Fruit fly (Drosophila melanogaster) whole organism, adult: ENCODE results near the gene CG9733.

Experiments
- CG11617 ChIP-seq: fragments of 200-800 bp; sonication (Bioruptor generic); optimal IDR thresholded peaks from 2 replicates; lab custom pipeline; 2017; ENCODE audit warnings: mild to moderate bottlenecking, missing biosample characterization, missing genetic modification reagents, missing genetic modification characterization
- CG12768 ChIP-seq: fragments of 200-800 bp; sonication (Bioruptor generic); optimal IDR thresholded peaks from 2 replicates; lab custom pipeline; 2017; ENCODE audit warnings: missing biosample characterization, missing genetic modification characterization, mild to moderate bottlenecking, moderate library complexity, missing genetic modification reagents
- CG14711 ChIP-seq: fragments of 200-800 bp; sonication (Bioruptor generic); optimal IDR thresholded peaks from 2 replicates; lab custom pipeline; 2018; ENCODE audit warnings: missing biosample characterization, mild to moderate bottlenecking, missing genetic modification characterization, moderate library complexity
- CG1620 ChIP-seq: fragments of 200-800 bp; sonication (Bioruptor generic); optimal IDR thresholded peaks from 2 replicates; lab custom pipeline; 2016; ENCODE audit warnings: missing biosample characterization, missing genetic modification characterization
- CG33017 ChIP-seq: fragments of 200-800 bp; sonication (Bioruptor generic); optimal IDR thresholded peaks from 2 replicates; lab custom pipeline; 2018; ENCODE audit warnings: missing biosample characterization, mild to moderate bottlenecking, missing genetic modification characterization, moderate library complexity
- CG5204 ChIP-seq: fragments of 200-800 bp; sonication (Bioruptor generic); optimal IDR thresholded peaks from 2 replicates; lab custom pipeline; 2016; ENCODE audit warnings: missing biosample characterization, missing genetic modification characterization
- CG7045 ChIP-seq: fragments of 200-800 bp; sonication (Bioruptor generic); optimal IDR thresholded peaks from 2 replicates; lab custom pipeline; 2017; ENCODE audit warnings: missing biosample characterization, mild to moderate bottlenecking, missing genetic modification characterization
- CG7101 ChIP-seq: fragments of 200-800 bp; sonication (Bioruptor generic); optimal IDR thresholded peaks from 2 replicates; lab custom pipeline; 2018; ENCODE audit warnings: missing biosample characterization, mild to moderate bottlenecking, missing genetic modification characterization, moderate library complexity
- Clk ChIP-seq: fragments of 200-800 bp; sonication (Bioruptor generic); optimal IDR thresholded peaks from 2 replicates; lab custom pipeline; 2017; ENCODE audit warnings: missing biosample characterization, missing genetic modification characterization
- Crg-1 ChIP-seq: fragments of 200-800 bp; sonication (Bioruptor generic); optimal IDR thresholded peaks from 2 replicates; lab custom pipeline; 2016; ENCODE audit warnings: missing biosample characterization, missing genetic modification characterization
- Hr96 ChIP-seq: fragments of 200-800 bp; sonication (Bioruptor generic); optimal IDR thresholded peaks from 2 replicates; lab custom pipeline; 2016; ENCODE audit warnings: missing biosample characterization, missing genetic modification characterization
- Mnt ChIP-seq: fragments of 200-800 bp; sonication (Bioruptor generic); optimal IDR thresholded peaks from 2 replicates; lab custom pipeline; 2016; ENCODE audit warnings: missing biosample characterization, mild to moderate bottlenecking, missing genetic modification characterization
- bab1 ChIP-seq: fragments of 200-800 bp; sonication (Bioruptor generic); optimal IDR thresholded peaks from 3 replicates; lab custom pipeline; 2019; ENCODE audit warnings: missing biosample characterization, mild to moderate bottlenecking, missing genetic modification characterization, moderate library complexity
- cic ChIP-seq: fragments of 200-800 bp; sonication (Bioruptor generic); optimal IDR thresholded peaks from 2 replicates; lab custom pipeline; 2017; ENCODE audit warnings: missing biosample characterization, mild to moderate bottlenecking, missing genetic modification characterization, moderate library complexity
- cnc ChIP-seq, 2 experiments: fragments of >200 bp; optimal IDR thresholded peaks; 2 replicates each; lab custom pipeline; 2017
- kay ChIP-seq: fragments of 200-800 bp; sonication (Bioruptor generic); peaks from one replicate; lab custom pipeline; 2016; ENCODE audit warnings: missing biosample characterization, missing genetic modification characterization, borderline replicate concordance
- ovo ChIP-seq: fragments of 200-800 bp; sonication (Bioruptor generic); optimal IDR thresholded peaks from 2 replicates; lab custom pipeline; 2016; ENCODE audit warnings: missing biosample characterization, missing genetic modification characterization
- pad ChIP-seq: fragments of 200-800 bp; sonication (Bioruptor generic); optimal IDR thresholded peaks from 3 replicates; lab custom pipeline; 2017; ENCODE audit warnings: missing biosample characterization, missing genetic modification characterization, mild to moderate bottlenecking, moderate library complexity, missing genetic modification reagents
- tj ChIP-seq: fragments of 200-800 bp; sonication (Bioruptor generic); optimal IDR thresholded peaks from 3 replicates; lab custom pipeline; 2017; ENCODE audit warnings: missing biosample characterization, mild to moderate bottlenecking, missing genetic modification characterization, moderate library complexity
- toe ChIP-seq: fragments of 200-800 bp; sonication (Bioruptor generic); optimal IDR thresholded peaks from 2 replicates; lab custom pipeline; 2016; ENCODE audit warnings: missing biosample characterization, missing genetic modification characterization

The CG9733 gene

DNA sequence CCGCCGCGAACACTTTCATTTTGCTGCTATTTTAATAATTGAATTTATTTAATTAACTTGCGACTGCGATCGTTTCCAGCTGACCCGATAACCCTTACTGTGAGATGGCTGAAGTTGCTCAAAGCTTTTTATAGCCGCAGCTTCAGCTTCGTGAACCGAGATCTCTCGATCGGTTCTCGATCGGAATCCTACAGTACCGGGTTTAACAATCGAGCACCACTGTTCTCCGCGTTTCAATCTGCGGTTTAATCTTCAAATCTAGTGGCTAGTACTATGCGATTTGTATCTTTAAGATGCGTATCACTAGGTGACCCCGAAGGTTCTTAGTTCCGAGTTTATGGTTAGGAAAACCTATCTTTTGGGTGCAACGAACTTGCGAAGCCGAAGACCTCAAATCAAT is at the start of gene CG9733:
TSS of gene CG9733 (minus strand) at position 101 of the 400 bp plus-strand sequence.
- TF ChIP-seq kay (GFP tag; lab: Kevin White, UChicago) (no peak), CG5204 (no peak)

DNA sequence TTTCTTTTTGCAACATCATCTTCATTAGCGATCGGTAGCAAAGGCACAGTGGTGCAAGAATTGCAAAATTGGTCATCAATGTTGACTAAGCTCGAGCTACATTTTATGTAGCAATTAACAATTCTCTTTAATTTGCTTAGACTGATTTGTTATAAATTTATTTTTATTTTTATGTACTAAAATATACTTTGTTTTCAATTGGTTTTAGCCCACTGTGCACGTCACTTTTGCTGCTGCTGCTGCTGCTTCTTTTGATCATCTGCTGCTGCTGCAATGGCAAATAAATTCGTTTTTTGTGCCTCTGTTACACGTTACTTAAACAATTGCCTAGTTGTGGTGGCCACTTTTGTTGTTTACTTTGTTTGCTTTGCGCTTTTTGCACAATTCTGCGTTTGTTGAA is 49.5 kb upstream of the CG9733 start:
- TF ChIP-seq CG1620 (GFP tag; lab: Kevin White, UChicago): peak; percentile 34
- TF ChIP-seq Crg-1: peak; percentile 53
- no peak for TF ChIP-seq ovo (GFP tag; lab: Kevin White, UChicago)
- TF ChIP-seq CG5204: peak; percentile 43
- TF ChIP-seq Clk (GFP tag; lab: Kevin White, UChicago): no peak
- peak; percentile 81 for TF ChIP-seq CG14711
- TF ChIP-seq CG7101 (tag; lab: Kevin White, UChicago): peak; percentile 83
- TF ChIP-seq CG11617 (GFP tag; lab: Kevin White, UChicago): peak; percentile 62
- TF ChIP-seq CG7045 (GFP tag; lab: Kevin White, UChicago): peak; percentile 61
- peak; percentile 17 for TF ChIP-seq kay (GFP tag; lab: Kevin White, UChicago)
- peak; percentile 90 for TF ChIP-seq bab1 (GFP tag; lab: Kevin White, UChicago)
- peak; percentile 76 for TF ChIP-seq CG33017 (tag; lab: Kevin White, UChicago)
- no peak for TF ChIP-seq Hr96
- no peak for TF ChIP-seq cnc (optimal IDR thresholded peaks at IDR 0.05; lab: Kevin White, UChicago)
- TF ChIP-seq CG12768 (GFP tag; lab: Kevin White, UChicago): peak; percentile 66
- peak; percentile 29 for TF ChIP-seq Mnt (GFP tag; lab: Kevin White, UChicago)
- no peak for TF ChIP-seq cic (GFP tag; lab: Kevin White, UChicago)
- TF ChIP-seq tj: peak; percentile 49
- peak; percentile 18 for TF ChIP-seq pad (GFP tag; lab: Kevin White, UChicago)
- TF ChIP-seq toe (GFP tag; lab: Kevin White, UChicago): no peak

DNA sequence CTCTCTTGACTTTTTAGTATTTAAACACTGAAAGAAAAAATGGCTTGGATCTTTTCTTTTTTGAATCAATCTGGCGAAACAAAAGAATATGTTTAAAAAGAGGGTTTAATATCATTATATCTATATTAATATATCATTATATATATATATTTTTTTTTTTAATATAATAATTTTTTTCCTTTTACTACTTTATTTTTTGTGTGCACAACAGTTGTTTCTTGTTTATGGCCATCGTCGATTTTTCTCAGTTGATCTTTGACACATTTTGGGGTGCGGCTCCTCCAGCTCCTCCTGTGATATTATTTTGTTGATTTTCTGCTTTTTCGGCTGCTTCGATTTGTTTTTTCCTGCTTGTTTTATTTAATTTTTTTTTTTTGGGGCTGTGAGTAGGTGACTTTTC is 48.5 kb upstream of the CG9733 start:
- no peak for TF ChIP-seq CG1620 (GFP tag; lab: Kevin White, UChicago)

DNA sequence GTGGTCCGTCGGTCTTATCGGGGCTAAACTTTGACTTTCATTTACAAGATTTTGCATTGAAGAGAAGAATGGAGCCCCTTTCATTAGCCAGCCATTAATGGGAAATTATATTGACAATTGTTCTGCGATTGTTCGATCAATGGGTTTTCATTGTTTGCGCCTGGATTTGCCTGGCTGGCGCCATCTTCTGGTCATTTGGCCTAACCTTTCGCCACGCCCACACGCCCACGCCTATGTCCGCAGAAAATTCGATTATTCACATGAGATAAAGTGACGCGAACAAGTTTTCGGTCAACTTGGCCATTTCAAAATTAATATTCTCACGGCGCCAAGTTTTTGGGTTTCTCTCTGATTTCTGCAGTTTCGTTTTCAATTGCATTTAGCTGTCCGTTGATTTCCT is 48.1 kb upstream of the CG9733 start:
- TF ChIP-seq CG12768 (GFP tag; lab: Kevin White, UChicago) (no peak), cic (GFP tag; lab: Kevin White, UChicago) (no peak), CG1620 (GFP tag; lab: Kevin White, UChicago) (no peak)

- TF ChIP-seq CG1620 (GFP tag; lab: Kevin White, UChicago): no peak
- TF ChIP-seq ovo (GFP tag; lab: Kevin White, UChicago): no peak
- peak; percentile 57 for TF ChIP-seq kay (GFP tag; lab: Kevin White, UChicago)
- TF ChIP-seq cnc (optimal IDR thresholded peaks at IDR 0.05; lab: Kevin White, UChicago): no peak
- peak; percentile 71 for TF ChIP-seq CG12768 (GFP tag; lab: Kevin White, UChicago)
- peak; percentile 1 for TF ChIP-seq toe (GFP tag; lab: Kevin White, UChicago)
- peak; percentile 80 for TF ChIP-seq CG7045 (GFP tag; lab: Kevin White, UChicago)
- no peak for TF ChIP-seq Crg-1
- peak; percentile 3 for TF ChIP-seq pad (GFP tag; lab: Kevin White, UChicago)
- TF ChIP-seq tj: peak; percentile 65
- peak; percentile 81 for TF ChIP-seq CG11617 (GFP tag; lab: Kevin White, UChicago)
- TF ChIP-seq Mnt (GFP tag; lab: Kevin White, UChicago): no peak
- peak; percentile 74 for TF ChIP-seq CG7101 (tag; lab: Kevin White, UChicago)
- TF ChIP-seq CG5204: no peak
- TF ChIP-seq Clk (GFP tag; lab: Kevin White, UChicago): peak; percentile 32
- TF ChIP-seq Hr96: no peak
- TF ChIP-seq CG14711: peak; percentile 68
- peak; percentile 18 for TF ChIP-seq bab1 (GFP tag; lab: Kevin White, UChicago)
- peak; percentile 79 for TF ChIP-seq CG33017 (tag; lab: Kevin White, UChicago)
- TF ChIP-seq cic (GFP tag; lab: Kevin White, UChicago): no peak
These were observed 47.1 kb upstream of the CG9733 start for dm6 chr3R:30293478-30294122.

dm6 chr3R:30289056-30289734 is 42.7 kb upstream of the CG9733 start:
- TF ChIP-seq CG7045 (GFP tag; lab: Kevin White, UChicago): no peak
- TF ChIP-seq Crg-1: no peak
- TF ChIP-seq ovo (GFP tag; lab: Kevin White, UChicago): no peak
- TF ChIP-seq pad (GFP tag; lab: Kevin White, UChicago): no peak
- TF ChIP-seq CG11617 (GFP tag; lab: Kevin White, UChicago): no peak
- TF ChIP-seq Hr96: no peak
- TF ChIP-seq CG7101 (tag; lab: Kevin White, UChicago): no peak
- no peak for TF ChIP-seq tj
- TF ChIP-seq bab1 (GFP tag; lab: Kevin White, UChicago): no peak
- TF ChIP-seq CG14711: no peak
- no peak for TF ChIP-seq kay (GFP tag; lab: Kevin White, UChicago)
- no peak for TF ChIP-seq cic (GFP tag; lab: Kevin White, UChicago)
- TF ChIP-seq CG1620 (GFP tag; lab: Kevin White, UChicago): no peak
- no peak for TF ChIP-seq CG5204
- no peak for TF ChIP-seq cnc (optimal IDR thresholded peaks at IDR 0.05; lab: Kevin White, UChicago)
- TF ChIP-seq CG33017 (tag; lab: Kevin White, UChicago): no peak
- TF ChIP-seq CG12768 (GFP tag; lab: Kevin White, UChicago): no peak
